Worm (Caenorhabditis elegans): Measurements from ENCODE around the gene F58H1.6.

ce11 chrV:11893975-11894374 lies 48.5 kb upstream of the F58H1.6 start, which contains the start of gene K12G11.6:
- TF ChIP-seq nfya-1 (tag; optimal IDR thresholded peaks at IDR 0.05) (no peak), fkh-10 (GFP tag; optimal IDR thresholded peaks at IDR 0.05) (no peak), ceh-48 (tag; optimal IDR thresholded peaks at IDR 0.05) (no peak), ceh-22 (tag; optimal IDR thresholded peaks at IDR 0.05) (no peak), pha-4 (tag; optimal IDR thresholded peaks at IDR 0.05) (no peak), lim-6 (tag; optimal IDR thresholded peaks at IDR 0.05) (no peak), ttx-3 (tag; optimal IDR thresholded peaks at IDR 0.05) (no peak), ztf-16 (tag; optimal IDR thresholded peaks at IDR 0.05) (no peak), T23F11.4 (GFP tag; optimal IDR thresholded peaks at IDR 0.05) (no peak), ceh-24 (tag; optimal IDR thresholded peaks at IDR 0.05) (no peak)
